Fruit fly (Drosophila melanogaster): ENCODE results near the gene qtc.

qtc gene

dm6 chr2L:5060515-5060914, at the start of gene qtc:
Gene qtc (plus strand): TSS chr2L:5060815.
- TF ChIP-seq brk (GFP tag; optimal IDR thresholded peaks at IDR 0.05): no peak
- TF ChIP-seq tai (GFP tag; optimal IDR thresholded peaks at IDR 0.05): no peak
- TF ChIP-seq N (GFP tag; optimal IDR thresholded peaks at IDR 0.05): no peak
- TF ChIP-seq sage (GFP tag; optimal IDR thresholded peaks at IDR 0.05): no peak
- TF ChIP-seq pan (optimal IDR thresholded peaks at IDR 0.05): no peak
- TF ChIP-seq usp (GFP tag; optimal IDR thresholded peaks at IDR 0.05): no peak
- no peak for TF ChIP-seq Hr78 (GFP tag; optimal IDR thresholded peaks at IDR 0.05)
- TF ChIP-seq CrebA (GFP tag; optimal IDR thresholded peaks at IDR 0.05; ENCODE audit: borderline replicate concordance): no peak
- no peak for TF ChIP-seq Hr83 (GFP tag; optimal IDR thresholded peaks at IDR 0.05; ENCODE audit: poor library complexity, severe bottlenecking)
- no peak for TF ChIP-seq Rel (GFP tag; optimal IDR thresholded peaks at IDR 0.05)
- TF ChIP-seq Rel (tag; optimal IDR thresholded peaks at IDR 0.05): no peak
- no peak for TF ChIP-seq br (GFP tag; optimal IDR thresholded peaks at IDR 0.05)
- no peak for TF ChIP-seq GATAd (GFP tag; optimal IDR thresholded peaks at IDR 0.05)
- TF ChIP-seq Dfd (GFP tag; optimal IDR thresholded peaks at IDR 0.05): no peak
- no peak for TF ChIP-seq Mio (GFP tag; optimal IDR thresholded peaks at IDR 0.05)
- TF ChIP-seq CG9705 (GFP tag; optimal IDR thresholded peaks at IDR 0.05): no peak
- no peak for TF ChIP-seq Jra (GFP tag; optimal IDR thresholded peaks at IDR 0.05)
- TF ChIP-seq psq (GFP tag; optimal IDR thresholded peaks at IDR 0.05): no peak

DNA sequence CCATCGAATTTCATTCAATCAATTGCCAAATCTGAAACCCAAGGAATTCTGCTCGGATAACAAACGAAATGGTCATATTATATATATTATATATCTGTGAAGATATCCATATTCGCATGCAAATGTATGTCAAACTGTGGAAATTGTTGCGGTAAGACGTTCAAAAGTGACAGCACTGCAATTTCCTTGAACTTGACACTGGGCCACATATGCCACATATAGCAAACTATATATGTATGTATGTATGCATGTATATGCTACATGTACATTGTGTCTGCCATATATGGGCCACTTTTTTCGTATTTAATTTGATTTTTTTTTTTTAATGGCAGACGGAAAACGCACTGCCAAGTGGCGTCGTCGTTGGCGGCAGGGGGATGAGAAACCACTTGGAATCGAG, 40.1 kb upstream of the qtc start:
- TF ChIP-seq psq (GFP tag; optimal IDR thresholded peaks at IDR 0.05): no peak
- TF ChIP-seq br (GFP tag; optimal IDR thresholded peaks at IDR 0.05): no peak
- TF ChIP-seq dmrt93B (GFP tag; optimal IDR thresholded peaks at IDR 0.05): no peak
- TF ChIP-seq Myc (optimal IDR thresholded peaks at IDR 0.05): no peak
- no peak for TF ChIP-seq N (GFP tag; optimal IDR thresholded peaks at IDR 0.05)
- no peak for TF ChIP-seq sage (GFP tag; optimal IDR thresholded peaks at IDR 0.05)
- no peak for TF ChIP-seq dsf (GFP tag; optimal IDR thresholded peaks at IDR 0.05; ENCODE audit: borderline replicate concordance)
- TF ChIP-seq Jra (GFP tag; optimal IDR thresholded peaks at IDR 0.05): no peak
- no peak for TF ChIP-seq brk (GFP tag; optimal IDR thresholded peaks at IDR 0.05)
- no peak for TF ChIP-seq Vsx2 (GFP tag; optimal IDR thresholded peaks at IDR 0.05; ENCODE audit: partially characterized antibody)
- TF ChIP-seq Dfd (GFP tag; optimal IDR thresholded peaks at IDR 0.05): no peak
- no peak for TF ChIP-seq CG9705 (GFP tag; optimal IDR thresholded peaks at IDR 0.05)
- no peak for TF ChIP-seq Sp1 (GFP tag; optimal IDR thresholded peaks at IDR 0.05)

- TF ChIP-seq Jra (GFP tag; optimal IDR thresholded peaks at IDR 0.05): no peak
- no peak for TF ChIP-seq ey (GFP tag; optimal IDR thresholded peaks at IDR 0.05)
- TF ChIP-seq Myc (optimal IDR thresholded peaks at IDR 0.05): no peak
- TF ChIP-seq Dif (GFP tag; optimal IDR thresholded peaks at IDR 0.05; ENCODE audit: partially characterized antibody): no peak
- no peak for TF ChIP-seq Hnf4 (GFP tag; optimal IDR thresholded peaks at IDR 0.05)
- no peak for TF ChIP-seq Mio (GFP tag; optimal IDR thresholded peaks at IDR 0.05)
- no peak for TF ChIP-seq CG9705 (GFP tag; optimal IDR thresholded peaks at IDR 0.05)
Observed at dm6 chr2L:5022602-5023001, 38.0 kb upstream of the qtc start.

dm6 chr2L:5025557-5025956, 35.1 kb upstream of the qtc start:
- TF ChIP-seq CG9705 (GFP tag; optimal IDR thresholded peaks at IDR 0.05) (no peak), brk (GFP tag; optimal IDR thresholded peaks at IDR 0.05) (no peak), Dif (GFP tag; optimal IDR thresholded peaks at IDR 0.05; ENCODE audit: partially characterized antibody) (no peak), lola (GFP tag; optimal IDR thresholded peaks at IDR 0.05) (no peak), dl (GFP tag; optimal IDR thresholded peaks at IDR 0.05; ENCODE audit: insufficient read depth in 1 of 2, partially characterized antibody in 2 of 2) (no peak), Sp1 (GFP tag; optimal IDR thresholded peaks at IDR 0.05) (no peak)

dm6 chr2L:5027321-5028069, 33.1 kb upstream of the qtc start:
- no peak for TF ChIP-seq N (GFP tag; optimal IDR thresholded peaks at IDR 0.05)
- TF ChIP-seq Rel (GFP tag; optimal IDR thresholded peaks at IDR 0.05): no peak
- TF ChIP-seq Rel (tag; optimal IDR thresholded peaks at IDR 0.05): peak; percentile 10
- TF ChIP-seq Jra (GFP tag; optimal IDR thresholded peaks at IDR 0.05): no peak

dm6 chr2L:5028091-5028490, 32.5 kb upstream of the qtc start, which contains the start of gene vkg:
Gene vkg (minus strand): TSS chr2L:5028191.
- TF ChIP-seq Myc (optimal IDR thresholded peaks at IDR 0.05) (no peak), Dif (GFP tag; optimal IDR thresholded peaks at IDR 0.05; ENCODE audit: partially characterized antibody) (no peak), usp (GFP tag; optimal IDR thresholded peaks at IDR 0.05) (no peak), jim (GFP tag; optimal IDR thresholded peaks at IDR 0.05) (no peak), ey (GFP tag; optimal IDR thresholded peaks at IDR 0.05) (no peak), lola (GFP tag; optimal IDR thresholded peaks at IDR 0.05) (no peak), Abd-B (GFP tag; optimal IDR thresholded peaks at IDR 0.05) (no peak), Vsx2 (GFP tag; optimal IDR thresholded peaks at IDR 0.05; ENCODE audit: partially characterized antibody) (no peak), sv (GFP tag; optimal IDR thresholded peaks at IDR 0.05) (no peak), Hnf4 (GFP tag; optimal IDR thresholded peaks at IDR 0.05) (no peak), dmrt93B (GFP tag; optimal IDR thresholded peaks at IDR 0.05) (no peak), h (GFP tag; optimal IDR thresholded peaks at IDR 0.05) (no peak), br (GFP tag; optimal IDR thresholded peaks at IDR 0.05) (no peak), CG32264 (GFP tag; optimal IDR thresholded peaks at IDR 0.05) (no peak)

Measured in whole organism, wandering third instar larva.